Worm (Caenorhabditis elegans) whole organism, L4/young adult: ENCODE measurements around the gene sms-2.

Source experiments
- W03F9.2 ChIP-seq: fragments of 150-350 bp; optimal IDR thresholded peaks from 2 replicates; lab custom pipeline; 2014; ENCODE audit warnings: missing biosample characterization, missing genetic modification characterization
- dao-5 ChIP-seq: sonication (generic microtip); optimal IDR thresholded peaks from 2 replicates; lab custom pipeline; 2016; ENCODE audit warnings: missing genotype, missing genetic modification characterization, moderate library complexity, missing compliant biosample characterization
- him-1 ChIP-seq: sonication (generic microtip); optimal IDR thresholded peaks from 2 replicates; lab custom pipeline; 2016; ENCODE audit warnings: missing genotype, missing genetic modification reagents, missing genetic modification characterization, missing compliant biosample characterization

ce11 chrX:897948-898347 lies 50.7 kb downstream of the sms-2 start, which contains the start of gene mab-7:
- TF ChIP-seq W03F9.2 (tag; lab: Kevin White, UChicago) (no peak), him-1 (tag; lab: Kevin White, UChicago) (no peak), dao-5 (no peak)
